Fruit fly (Drosophila melanogaster) whole organism, wandering third instar larva: ENCODE measurements around the gene CG14130.

Source experiments
- Abd-B ChIP-seq: fragments of >200 bp; optimal IDR thresholded peaks from 2 replicates; lab custom pipeline; 2017; ENCODE audit warnings: missing biosample characterization, missing genetic modification characterization
- CG9705 ChIP-seq: fragments of 200-800 bp; sonication (Bioruptor generic); optimal IDR thresholded peaks from 2 replicates; lab custom pipeline; 2018; ENCODE audit warnings: missing biosample characterization, mild to moderate bottlenecking, missing genetic modification characterization
- Dfd ChIP-seq: fragments of >200 bp; optimal IDR thresholded peaks from 2 replicates; lab custom pipeline; 2017; ENCODE audit warnings: missing biosample characterization, missing genetic modification characterization
- HLH106 ChIP-seq: fragments of 200-800 bp; optimal IDR thresholded peaks from 3 replicates; lab custom pipeline; 2019; ENCODE audit warnings: missing biosample characterization, mild to moderate bottlenecking, missing genetic modification characterization, moderate library complexity
- Hnf4 ChIP-seq: fragments of 200-800 bp; sonication (Bioruptor generic); optimal IDR thresholded peaks from 2 replicates; lab custom pipeline; 2016; ENCODE audit warnings: missing biosample characterization, mild to moderate bottlenecking, missing genetic modification characterization
- Jra ChIP-seq: sonication (Bioruptor generic); optimal IDR thresholded peaks from 2 replicates; lab custom pipeline; 2016; ENCODE audit warnings: missing biosample characterization, missing genetic modification characterization
- Mio ChIP-seq: sonication (Bioruptor generic); optimal IDR thresholded peaks from 2 replicates; lab custom pipeline; 2016; ENCODE audit warnings: missing biosample characterization, missing genetic modification characterization
- Myc ChIP-seq: fragments of >200 bp; optimal IDR thresholded peaks from 2 replicates; lab custom pipeline; 2017
- Sp1 ChIP-seq: fragments of 200-800 bp; sonication (Bioruptor generic); optimal IDR thresholded peaks from 3 replicates; lab custom pipeline; 2019; ENCODE audit warnings: missing biosample characterization, mild to moderate bottlenecking, missing genetic modification characterization, moderate library complexity
- Vsx2 ChIP-seq: fragments of 200-300, 225-300 bp; sonication (Bioruptor generic); optimal IDR thresholded peaks from 2 replicates; lab custom pipeline; 2018; ENCODE audit warnings: missing biosample characterization, missing genetic modification characterization; ENCODE audit not compliant: partially characterized antibody
- foxo ChIP-seq, 2 experiments: fragments of 200-800 bp; sonication (Bioruptor generic); optimal IDR thresholded peaks; 2 replicates in 1 of 2; 3 replicates in 1 of 2; lab custom pipeline; 2016 to 2017; ENCODE audit warnings: missing biosample characterization in 2 of 2, missing genetic modification characterization in 2 of 2
- sv ChIP-seq: fragments of 200-800 bp; sonication (Bioruptor generic); optimal IDR thresholded peaks from 3 replicates; lab custom pipeline; 2016; ENCODE audit warnings: missing biosample characterization, missing genetic modification characterization
- usp ChIP-seq: fragments of >200 bp; optimal IDR thresholded peaks from 2 replicates; lab custom pipeline; 2017; ENCODE audit warnings: missing biosample characterization, missing genetic modification characterization
- woc ChIP-seq: sonication (Bioruptor generic); optimal IDR thresholded peaks from 2 replicates; lab custom pipeline; 2016; ENCODE audit warnings: missing biosample characterization, mild to moderate bottlenecking, missing genetic modification characterization

CG14130 gene

dm6 chr3L:11863587-11863986, 48.3 kb downstream of the CG14130 start:
- TF ChIP-seq Dfd (GFP tag; lab: Kevin White, UChicago) = no peak
- TF ChIP-seq sv (GFP tag; lab: Kevin White, UChicago) = no peak
- peak; percentile 0 for TF ChIP-seq Sp1 (GFP tag; lab: Kevin White, UChicago)
- no peak for TF ChIP-seq Abd-B (GFP tag; lab: Kevin White, UChicago)
- no peak for TF ChIP-seq Mio
- TF ChIP-seq Jra = no peak
- no peak for TF ChIP-seq Hnf4
- no peak for TF ChIP-seq CG9705 (GFP tag; lab: Kevin White, UChicago)
- TF ChIP-seq foxo (GFP tag; optimal IDR thresholded peaks at IDR 0.05; lab: Kevin White, UChicago) = no peak
- TF ChIP-seq usp (GFP tag; lab: Kevin White, UChicago) = no peak
- TF ChIP-seq Vsx2 = no peak
- no peak for TF ChIP-seq Myc (lab: Kevin White, UChicago)
- peak; percentile 9 for TF ChIP-seq HLH106
- no peak for TF ChIP-seq woc
- TF ChIP-seq, all 38 proteins: peak for 2
